Fruit fly (Drosophila melanogaster): ENCODE results near the gene CLIP-190.
A peak's percentile ranks its signal among the peaks of the same experiment; 100 is the strongest.

Gene CLIP-190

dm6 chr2L:17383588-17384308 is 752 bp upstream of the CLIP-190 start, which contains the start of gene Lrch (continued):
- peak; percentile 32 for TF ChIP-seq Blimp-1 (GFP tag; optimal IDR thresholded peaks at IDR 0.05)
- TF ChIP-seq her (GFP tag; optimal IDR thresholded peaks at IDR 0.05): peak; percentile 93
- TF ChIP-seq sob (GFP tag; IDR thresholded peaks at IDR 0.05): peak; percentile 53; the same call in 1 of the 2 replicates
- no peak for TF ChIP-seq CG7556 (GFP tag; optimal IDR thresholded peaks at IDR 0.05)
- TF ChIP-seq CG8089 (GFP tag; optimal IDR thresholded peaks at IDR 0.05): peak; percentile 18
- TF ChIP-seq MESR4 (GFP tag; optimal IDR thresholded peaks at IDR 0.05): peak; percentile 55
- TF ChIP-seq gem (tag; optimal IDR thresholded peaks at IDR 0.05): no peak
- TF ChIP-seq fu2 (GFP tag; optimal IDR thresholded peaks at IDR 0.05): no peak
- peak; percentile 88 for TF ChIP-seq CG3065 (GFP tag; optimal IDR thresholded peaks at IDR 0.05)
- TF ChIP-seq Hmr (GFP tag; optimal IDR thresholded peaks at IDR 0.05): peak; percentile 40
- TF ChIP-seq CG33213 (GFP tag; optimal IDR thresholded peaks at IDR 0.05): peak; percentile 26
- TF ChIP-seq gro (GFP tag; optimal IDR thresholded peaks at IDR 0.05): peak; percentile 76
- TF ChIP-seq chm (GFP tag; IDR thresholded peaks at IDR 0.05): no peak; the same call in 1 of the 2 replicates
- TF ChIP-seq vvl (GFP tag; IDR thresholded peaks at IDR 0.05): peak; percentile 63; the same call in 1 of the 2 replicates
- TF ChIP-seq unpg (GFP tag; optimal IDR thresholded peaks at IDR 0.05): peak; percentile 27
- peak; percentile 48; the same call in 1 of the 2 replicates for TF ChIP-seq crol (GFP tag; IDR thresholded peaks at IDR 0.05)
- TF ChIP-seq sens (GFP tag): peak; percentile 58
- peak; percentile 48 for TF ChIP-seq ERR (GFP tag; optimal IDR thresholded peaks at IDR 0.05)
- TF ChIP-seq gce (GFP tag; IDR thresholded peaks at IDR 0.05): no peak
- no peak for TF ChIP-seq CG13123 (GFP tag; optimal IDR thresholded peaks at IDR 0.05)
- TF ChIP-seq CG10654 (GFP tag; optimal IDR thresholded peaks at IDR 0.05): no peak
- TF ChIP-seq Fer2 (tag; optimal IDR thresholded peaks at IDR 0.05): no peak
- no peak for TF ChIP-seq CG4404 (GFP tag; IDR thresholded peaks at IDR 0.05)
- no peak for TF ChIP-seq TFAM (GFP tag; optimal IDR thresholded peaks at IDR 0.05)
- TF ChIP-seq CG2678 (tag; optimal IDR thresholded peaks at IDR 0.05): no peak
- TF ChIP-seq CG6854 (GFP tag; optimal IDR thresholded peaks at IDR 0.05): no peak
- 0 out of 2 replicates have a peak, but pooled peaks have one; percentile 34 for TF ChIP-seq ara (GFP tag; IDR thresholded peaks at IDR 0.05)
- no peak for TF ChIP-seq pan (optimal IDR thresholded peaks at IDR 0.05)
- no peak for TF ChIP-seq pan (GFP tag; optimal IDR thresholded peaks at IDR 0.05 in 1 of 2, IDR thresholded peaks at IDR 0.05 in 1 of 2)
- no peak for TF ChIP-seq fd102C (GFP tag; optimal IDR thresholded peaks at IDR 0.05)
- TF ChIP-seq CG2129 (GFP tag; IDR thresholded peaks at IDR 0.05; ENCODE audit: partially characterized antibody): 0 out of 2 replicates have a peak, but pooled peaks have one; percentile 26
- TF ChIP-seq dati (GFP tag; IDR thresholded peaks at IDR 0.05): no peak
- TF ChIP-seq hb (GFP tag; IDR thresholded peaks at IDR 0.05; ENCODE audit: partially characterized antibody): peak; percentile 62
- TF ChIP-seq Dad (GFP tag; optimal IDR thresholded peaks at IDR 0.05): peak; percentile 9
- peak; percentile 30; the same call in 1 of the 4 replicates for TF ChIP-seq Gug (GFP tag; IDR thresholded peaks at IDR 0.05)
- 0 out of 3 replicates have a peak, but pooled peaks have one; percentile 26 for TF ChIP-seq CG11695 (GFP tag; IDR thresholded peaks at IDR 0.05)
- TF ChIP-seq lab (GFP tag; optimal IDR thresholded peaks at IDR 0.05): peak; percentile 74
- TF ChIP-seq CG18262 (tag; optimal IDR thresholded peaks at IDR 0.05): no peak
- no peak for TF ChIP-seq CG12155 (GFP tag; optimal IDR thresholded peaks at IDR 0.05)
- peak; percentile 71 for TF ChIP-seq HLH4C (GFP tag; IDR thresholded peaks at IDR 0.05; ENCODE audit: partially characterized antibody)
- TF ChIP-seq CG4854 (GFP tag; optimal IDR thresholded peaks at IDR 0.05): no peak
- TF ChIP-seq nom (GFP tag; optimal IDR thresholded peaks at IDR 0.05): peak; percentile 56
- TF ChIP-seq inv (GFP tag; IDR thresholded peaks at IDR 0.05; ENCODE audit: partially characterized antibody): peak; percentile 60
- no peak for TF ChIP-seq ham (GFP tag; IDR thresholded peaks at IDR 0.05)
- peak; percentile 67 for TF ChIP-seq ci (GFP tag; IDR thresholded peaks at IDR 0.05)
- peak; percentile 13 for TF ChIP-seq dmrt99B (tag; optimal IDR thresholded peaks at IDR 0.05)
- TF ChIP-seq CG11247 (GFP tag; IDR thresholded peaks at IDR 0.05): no peak; the same call in 1 of the 2 replicates
- no peak for TF ChIP-seq Hr51 (GFP tag; optimal IDR thresholded peaks at IDR 0.05)
- peak in 1 of 2 experiments; percentile 2 for TF ChIP-seq bsh (GFP tag; optimal IDR thresholded peaks at IDR 0.05)
